Worm (Caenorhabditis elegans) whole organism, L4 larva: Measurements from ENCODE around the gene smgl-2.

ENCODE experiments used
- T20F7.1 ChIP-seq: fragments of 200-800 bp; sonication (Bioruptor generic); optimal IDR thresholded peaks from 2 replicates; lab custom pipeline; 2018; ENCODE audit warnings: mild to moderate bottlenecking, missing genetic modification characterization, missing compliant biosample characterization
- ZK546.5 ChIP-seq, 2 experiments: sonication (generic microtip); optimal IDR thresholded peaks; 2 replicates each; lab custom pipeline; 2017; ENCODE audit warnings: missing biosample characterization in 2 of 2, missing genetic modification characterization in 2 of 2
- aha-1 ChIP-seq: fragments of 150-350 bp; peaks from one replicate; lab custom pipeline; 2014; ENCODE audit warnings: missing biosample characterization, missing genetic modification characterization
- arid-1 ChIP-seq: fragments of 200-800 bp; sonication (Bioruptor generic); conservative IDR thresholded peaks from 2 replicates; pipeline ENCODE4 v1.3.6; 2022; ENCODE audit warnings: missing genetic modification reagents, missing genetic modification characterization, missing compliant biosample characterization
- cey-2 ChIP-seq: sonication (generic microtip); optimal IDR thresholded peaks from 3 replicates; lab custom pipeline; 2017; ENCODE audit warnings: missing genetic modification characterization, mild to moderate bottlenecking, missing compliant biosample characterization, antibody characterized with exemption, borderline replicate concordance; ENCODE audit not compliant: insufficient read depth
- daf-19 ChIP-seq: fragments of 200-800 bp; sonication (Bioruptor generic); conservative IDR thresholded peaks from 2 replicates; pipeline ENCODE4 v1.3.6; 2022; ENCODE audit warnings: missing genetic modification characterization, missing compliant biosample characterization
- dmd-9 ChIP-seq: fragments of 200-800 bp; sonication (Bioruptor generic); IDR thresholded peaks from 2 replicates; pipeline ENCODE4 v1.3.6; 2022; ENCODE audit warnings: missing genetic modification reagents, missing genetic modification characterization, missing compliant biosample characterization
- dpl-1 ChIP-seq: fragments of 150-350 bp; optimal IDR thresholded peaks from 2 replicates; lab custom pipeline; 2014; ENCODE audit warnings: missing biosample characterization, missing genetic modification reagents, missing genetic modification characterization
- duxl-1 ChIP-seq: sonication (generic microtip); optimal IDR thresholded peaks from 2 replicates; lab custom pipeline; 2016; ENCODE audit warnings: mild to moderate bottlenecking, missing genetic modification characterization, moderate library complexity, missing compliant biosample characterization; ENCODE audit not compliant: poor library complexity
- dve-1 ChIP-seq: sonication (generic microtip); optimal IDR thresholded peaks from 2 replicates; lab custom pipeline; 2017; ENCODE audit warnings: antibody characterized with exemption, mild to moderate bottlenecking, missing genetic modification characterization, missing compliant biosample characterization; ENCODE audit not compliant: insufficient read depth
- lim-7 ChIP-seq: fragments of 200-800 bp; sonication (Bioruptor generic); IDR thresholded peaks from 2 replicates; pipeline ENCODE4 v1.3.6; 2022; ENCODE audit warnings: missing genetic modification characterization, missing compliant biosample characterization
- lin-13 ChIP-seq: fragments of 150-350 bp; optimal IDR thresholded peaks from 2 replicates; lab custom pipeline; 2014; ENCODE audit warnings: missing biosample characterization, missing genetic modification reagents, missing genetic modification characterization
- lin-15B ChIP-seq: fragments of 150-350 bp; sonication (generic microtip); optimal IDR thresholded peaks from 3 replicates; lab custom pipeline; 2014; ENCODE audit warnings: missing biosample characterization, missing genetic modification characterization
- lin-38 ChIP-seq: fragments of 200-800 bp; sonication (Bioruptor generic); IDR thresholded peaks from 2 replicates; pipeline ENCODE4 v1.3.6; 2022; ENCODE audit warnings: missing genetic modification reagents, missing genetic modification characterization, missing compliant biosample characterization
- lin-39 ChIP-seq: fragments of 150-350 bp; optimal IDR thresholded peaks from 2 replicates; lab custom pipeline; 2014; ENCODE audit warnings: missing biosample characterization, missing genetic modification reagents, missing genetic modification characterization
- lsy-2 ChIP-seq, 2 experiments: fragments of 150-350 bp in 1 of 2; sonication (generic microtip) in 1 of 2; optimal IDR thresholded peaks; 2 replicates each; lab custom pipeline; 2014 to 2017; ENCODE audit warnings: missing biosample characterization in 2 of 2, missing genetic modification characterization in 2 of 2
- madf-5 ChIP-seq, 2 experiments: fragments of 200-800 bp; sonication (Bioruptor generic); IDR thresholded peaks; 2 replicates each; pipeline ENCODE4 v1.3.6; 2022; ENCODE audit warnings: missing compliant biosample characterization in 2 of 2, missing genetic modification characterization in 2 of 2
- madf-9 ChIP-seq: fragments of 200-800 bp; sonication (Bioruptor generic); conservative IDR thresholded peaks from 2 replicates; pipeline ENCODE4 v1.3.6; 2022; ENCODE audit warnings: missing genetic modification reagents, missing genetic modification characterization, missing compliant biosample characterization
- mdl-1 ChIP-seq, 2 experiments: fragments of 150-350 bp in 1 of 2; sonication (generic microtip) in 1 of 2; optimal IDR thresholded peaks; 2 replicates each; lab custom pipeline; 2014 to 2017; ENCODE audit warnings: missing biosample characterization in 2 of 2, missing genetic modification characterization in 2 of 2
- mdt-29 ChIP-seq: fragments of 200-800 bp; sonication (Bioruptor generic); IDR thresholded peaks from 2 replicates; pipeline ENCODE4 v1.3.6; 2022; ENCODE audit warnings: missing genetic modification reagents, missing genetic modification characterization, missing compliant biosample characterization
- mxl-2 ChIP-seq: fragments of 200-800 bp; sonication (Bioruptor generic); conservative IDR thresholded peaks from 2 replicates; pipeline ENCODE4 v1.3.6; 2022; ENCODE audit warnings: missing genetic modification reagents, missing genetic modification characterization, missing compliant biosample characterization
- nhr-111 ChIP-seq: fragments of 200-800 bp; sonication (Bioruptor generic); optimal IDR thresholded peaks from 2 replicates; lab custom pipeline; 2018; ENCODE audit warnings: mild to moderate bottlenecking, missing genetic modification characterization, missing compliant biosample characterization
- nhr-28 ChIP-seq: fragments of 150-350 bp; optimal IDR thresholded peaks from 2 replicates; lab custom pipeline; 2014; ENCODE audit warnings: missing biosample characterization, missing genetic modification characterization
- nhr-42 ChIP-seq: fragments of 200-800 bp; sonication (Bioruptor generic); IDR thresholded peaks from 2 replicates; pipeline ENCODE4 v1.3.6; 2022; ENCODE audit warnings: missing genetic modification characterization, missing compliant biosample characterization
- nhr-48 ChIP-seq: sonication (generic microtip); optimal IDR thresholded peaks from 2 replicates; lab custom pipeline; 2016; ENCODE audit warnings: mild to moderate bottlenecking, missing genetic modification characterization, missing compliant biosample characterization
- pha-4 ChIP-seq, 2 experiments: fragments of 150-350 bp in 1 of 2; fragments of 200-800 bp in 1 of 2; sonication (Bioruptor generic) in 1 of 2; IDR thresholded peaks in 1 of 2; optimal IDR thresholded peaks in 1 of 2; 2 replicates each; pipeline versions ENCODE4 v1.3.6 to Lab custom; 2014 to 2022; ENCODE audit warnings: missing genetic modification characterization in 2 of 2, missing genetic modification reagents in 2 of 2, missing biosample characterization in 1 of 2, missing compliant biosample characterization in 1 of 2
- sdz-12 ChIP-seq: fragments of 200-800 bp; sonication (Bioruptor generic); optimal IDR thresholded peaks from 2 replicates; lab custom pipeline; 2018; ENCODE audit warnings: mild to moderate bottlenecking, missing genetic modification characterization, missing compliant biosample characterization
- set-16 ChIP-seq: fragments of 200-800 bp; sonication (Bioruptor generic); IDR thresholded peaks from 2 replicates; pipeline ENCODE4 v1.3.6; 2022; ENCODE audit warnings: missing genetic modification reagents, missing genetic modification characterization, missing compliant biosample characterization
- snpc-1.2 ChIP-seq: fragments of 200-800 bp; sonication (Bioruptor generic); IDR thresholded peaks from 2 replicates; pipeline ENCODE4 v1.3.6; 2022; ENCODE audit warnings: missing genetic modification reagents, missing genetic modification characterization, missing compliant biosample characterization
- tag-97 ChIP-seq: fragments of 200-800 bp; sonication (Bioruptor generic); IDR thresholded peaks from 2 replicates; pipeline ENCODE4 v1.3.6; 2022; ENCODE audit warnings: missing genetic modification characterization, missing compliant biosample characterization
- zfp-2 ChIP-seq: sonication (generic microtip); optimal IDR thresholded peaks from 2 replicates; lab custom pipeline; 2016; ENCODE audit warnings: mild to moderate bottlenecking, missing genetic modification characterization, missing compliant biosample characterization
- ztf-7 ChIP-seq: fragments of 150-350 bp; optimal IDR thresholded peaks from 2 replicates; lab custom pipeline; 2014; ENCODE audit warnings: missing biosample characterization, missing genetic modification characterization

Gene smgl-2

ce11 chrIV:3751001-3751400 is 25.0 kb downstream of the smgl-2 start, which contains the start of gene ugt-45:
ugt-45 (minus strand) TSS chrIV:3751101.
- TF ChIP-seq nhr-28 (tag; lab: Kevin White, UChicago) (peak; percentile 76), madf-5 (GFP tag; IDR thresholded peaks at IDR 0.05; lab: Robert Waterston, UW) (no peak)

DNA sequence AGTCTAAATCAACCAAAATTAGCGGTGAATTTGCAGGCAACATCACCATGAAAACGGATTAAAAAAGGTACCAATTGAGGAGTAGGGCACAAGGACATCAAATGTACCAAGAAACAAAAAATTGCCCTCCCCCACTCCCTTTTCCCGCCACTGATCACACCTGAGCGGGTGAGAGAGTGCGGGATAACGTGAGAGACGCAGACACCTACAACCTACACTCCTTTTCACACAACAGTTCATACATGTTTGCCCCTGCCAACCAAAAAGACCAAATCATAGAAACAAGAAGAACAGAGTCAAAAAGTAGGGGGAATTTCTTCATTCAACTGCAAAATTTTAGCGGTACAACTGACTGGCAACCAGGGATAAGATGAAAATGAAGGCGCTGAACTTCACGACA is 26.3 kb downstream of the smgl-2 start:
- no peak for TF ChIP-seq lin-13
- no peak for TF ChIP-seq nhr-48 (tag; lab: Kevin White, UChicago)
- TF ChIP-seq ztf-7 (tag; lab: Kevin White, UChicago) = no peak
- peak; percentile 97 for TF ChIP-seq nhr-28 (tag; lab: Kevin White, UChicago)
- TF ChIP-seq lsy-2 (tag; optimal IDR thresholded peaks at IDR 0.05; lab: Kevin White, UChicago) = no peak

ce11 chrIV:3755355-3755754 is 29.4 kb downstream of the smgl-2 start, which contains the start of gene Y37E11AR.7:
Y37E11AR.7 (minus strand) TSS chrIV:3755455.
- TF ChIP-seq daf-19 (GFP tag; lab: Robert Waterston, UW) (no peak), arid-1 (GFP tag; lab: Robert Waterston, UW) (no peak), lim-7 (no peak), T20F7.1 (no peak), mxl-2 (no peak), tag-97 (GFP tag; lab: Robert Waterston, UW) (no peak), duxl-1 (tag; lab: Kevin White, UChicago) (no peak), nhr-111 (GFP tag; lab: Kevin White, UChicago) (no peak), dpl-1 (GFP tag; lab: Kevin White, UChicago) (no peak), nhr-42 (no peak), nhr-28 (tag; lab: Kevin White, UChicago) (no peak), dve-1 (tag; lab: Kevin White, UChicago) (no peak), lin-15B (tag; lab: Kevin White, UChicago) (no peak)

- TF ChIP-seq zfp-2 (tag; lab: Kevin White, UChicago) = no peak
- TF ChIP-seq mdt-29 (GFP tag; lab: Robert Waterston, UW) = no peak
- TF ChIP-seq ZK546.5 (tag; optimal IDR thresholded peaks at IDR 0.05; lab: Kevin White, UChicago) = no peak
- no peak for TF ChIP-seq nhr-111 (GFP tag; lab: Kevin White, UChicago)
- TF ChIP-seq set-16 (GFP tag; lab: Robert Waterston, UW) = no peak
- TF ChIP-seq madf-9 = no peak
- no peak for TF ChIP-seq arid-1 (GFP tag; lab: Robert Waterston, UW)
- TF ChIP-seq dmd-9 (GFP tag; lab: Robert Waterston, UW) = no peak
- TF ChIP-seq mdl-1 (tag; optimal IDR thresholded peaks at IDR 0.05; lab: Kevin White, UChicago) = no peak
- no peak for TF ChIP-seq lin-13
- TF ChIP-seq madf-5 (GFP tag; IDR thresholded peaks at IDR 0.05; lab: Robert Waterston, UW) = no peak
- TF ChIP-seq snpc-1.2 (GFP tag; lab: Robert Waterston, UW) = no peak
- TF ChIP-seq lin-38 (GFP tag; lab: Robert Waterston, UW) = no peak
- TF ChIP-seq dpl-1 (GFP tag; lab: Kevin White, UChicago) = no peak
- TF ChIP-seq pha-4 (GFP tag; IDR thresholded peaks at IDR 0.05; lab: Robert Waterston, UW) = no peak
- TF ChIP-seq pha-4 (tag; optimal IDR thresholded peaks at IDR 0.05; lab: Kevin White, UChicago) = no peak
- no peak for TF ChIP-seq lim-7
- TF ChIP-seq lin-39 (tag; lab: Kevin White, UChicago) = no peak
- TF ChIP-seq cey-2 (tag; lab: Kevin White, UChicago) = no peak
Measured at ce11 chrIV:3755921-3756320, 30.0 kb downstream of the smgl-2 start, which contains the start of gene best-20. best-20 (plus strand) TSS chrIV:3756221.

DNA sequence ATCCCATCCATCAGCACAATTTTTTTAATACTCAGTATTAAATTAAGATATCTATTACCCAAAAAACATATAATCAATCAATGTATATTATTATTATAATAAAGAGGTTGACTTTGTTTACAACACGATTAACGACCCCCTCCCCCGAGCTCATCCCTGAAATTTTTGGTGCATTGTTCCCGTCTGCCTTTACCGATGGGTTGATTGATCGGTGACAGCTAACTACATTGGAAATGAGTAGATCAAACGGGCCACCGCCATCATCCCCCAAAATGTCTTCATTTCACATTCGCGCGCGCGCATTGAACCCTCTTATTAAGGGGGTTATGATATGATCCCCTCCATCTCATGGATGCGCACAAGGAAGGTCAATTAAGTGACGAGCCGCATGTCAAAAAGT is 33.9 kb downstream of the smgl-2 start:
- no peak for TF ChIP-seq lin-39 (tag; lab: Kevin White, UChicago)
- peak; percentile 1 for TF ChIP-seq aha-1 (tag; lab: Kevin White, UChicago)
- no peak for TF ChIP-seq sdz-12 (GFP tag; lab: Kevin White, UChicago)
